Fruit fly (Drosophila melanogaster): ENCODE data around the gene kuk.
A peak's percentile ranks its signal among the peaks of the same experiment; 100 is the strongest.

Gene kuk

DNA sequence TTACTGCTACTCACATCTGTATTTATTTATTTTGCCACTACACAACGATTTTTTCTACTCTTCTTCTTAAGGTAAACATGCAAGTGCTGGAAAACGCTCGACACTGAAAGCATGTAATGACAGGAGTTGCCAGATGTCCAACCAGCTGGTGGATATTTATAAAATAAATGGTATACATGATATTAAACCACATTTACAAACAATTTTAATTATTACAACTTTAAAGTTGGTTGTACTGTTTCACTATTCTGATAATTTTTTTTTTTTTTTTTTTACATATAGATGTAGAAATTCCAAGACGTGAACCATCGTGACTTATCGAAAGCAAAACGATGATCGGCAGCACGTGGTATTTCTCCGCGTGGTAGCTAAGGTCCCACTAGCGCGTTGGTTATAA is at the start of gene kuk, which contains the start of gene Keap1 (continued):
- TF ChIP-seq jumu (GFP tag; optimal IDR thresholded peaks at IDR 0.05) (peak; percentile 21), CG15601 (tag; optimal IDR thresholded peaks at IDR 0.05) (peak; percentile 1), Sry-δ (GFP tag; optimal IDR thresholded peaks at IDR 0.05) (peak; percentile 73), HLH4C (GFP tag; IDR thresholded peaks at IDR 0.05; ENCODE audit: partially characterized antibody) (peak; percentile 64), CG34224 (GFP tag; IDR thresholded peaks at IDR 0.05; ENCODE audit: partially characterized antibody) (peak; percentile 53), CG30403 (GFP tag; optimal IDR thresholded peaks at IDR 0.05) (peak; percentile 73), Ptx1 (GFP tag; IDR thresholded peaks at IDR 0.05) (peak; percentile 61), Sox100B (GFP tag; optimal IDR thresholded peaks at IDR 0.05) (no peak), CG17829 (tag; optimal IDR thresholded peaks at IDR 0.05) (peak; percentile 43), lab (GFP tag; optimal IDR thresholded peaks at IDR 0.05) (peak; percentile 67), CG3407 (GFP tag; optimal IDR thresholded peaks at IDR 0.05) (peak; percentile 36), pnt (GFP tag; optimal IDR thresholded peaks at IDR 0.05) (no peak), ken (GFP tag; IDR thresholded peaks at IDR 0.05) (peak; percentile 80), pfk (GFP tag; optimal IDR thresholded peaks at IDR 0.05) (peak; percentile 29), CG1602 (GFP tag; optimal IDR thresholded peaks at IDR 0.05) (peak; percentile 59), CG12299 (tag; optimal IDR thresholded peaks at IDR 0.05) (no peak), caup (GFP tag; optimal IDR thresholded peaks at IDR 0.05; ENCODE audit: severe bottlenecking) (peak; percentile 59), CG12769 (tag; optimal IDR thresholded peaks at IDR 0.05) (no peak), pros (GFP tag; optimal IDR thresholded peaks at IDR 0.05) (no peak), Ets97D (GFP tag; optimal IDR thresholded peaks at IDR 0.05) (peak; percentile 90), CG13775 (GFP tag; optimal IDR thresholded peaks at IDR 0.05) (peak; percentile 53), CG4617 (GFP tag; optimal IDR thresholded peaks at IDR 0.05; ENCODE audit: borderline replicate concordance) (peak; percentile 86), CG8290 (GFP tag; optimal IDR thresholded peaks at IDR 0.05) (no peak), CG8290 (tag; optimal IDR thresholded peaks at IDR 0.05) (peak in 1 of 2 experiments; percentile 57), ci (GFP tag; IDR thresholded peaks at IDR 0.05) (peak; percentile 64), ap (GFP tag; IDR thresholded peaks at IDR 0.05) (peak; percentile 42; the same call in 1 of the 2 replicates), Hmr (GFP tag; optimal IDR thresholded peaks at IDR 0.05) (peak; percentile 79), kay (GFP tag; optimal IDR thresholded peaks at IDR 0.05) (no peak), bsh (GFP tag; optimal IDR thresholded peaks at IDR 0.05) (peak in 1 of 2 experiments; percentile 24), gsb (GFP tag; IDR thresholded peaks at IDR 0.05) (no peak), ab (GFP tag; optimal IDR thresholded peaks at IDR 0.05) (no peak), MBD-R2 (GFP tag; IDR thresholded peaks at IDR 0.05) (peak; percentile 42), salm (tag; optimal IDR thresholded peaks at IDR 0.05) (no peak), Oli (tag; optimal IDR thresholded peaks at IDR 0.05) (peak; percentile 3), br (optimal IDR thresholded peaks at IDR 0.05) (no peak), sim (GFP tag; IDR thresholded peaks at IDR 0.05) (no peak), Fer3 (tag; optimal IDR thresholded peaks at IDR 0.05) (peak; percentile 34), CG3995 (GFP tag; optimal IDR thresholded peaks at IDR 0.05) (peak; percentile 44), eve (GFP tag; optimal IDR thresholded peaks at IDR 0.05) (no peak), CG4424 (GFP tag; optimal IDR thresholded peaks at IDR 0.05) (peak; percentile 30), gro (GFP tag; optimal IDR thresholded peaks at IDR 0.05) (peak; percentile 60), CG8924 (tag; optimal IDR thresholded peaks at IDR 0.05) (no peak), phol (tag; optimal IDR thresholded peaks at IDR 0.05) (peak; percentile 25), btn (GFP tag; optimal IDR thresholded peaks at IDR 0.05) (no peak), D19B (GFP tag; optimal IDR thresholded peaks at IDR 0.05) (peak; percentile 50), dati (GFP tag; IDR thresholded peaks at IDR 0.05) (no peak), CG1529 (GFP tag; optimal IDR thresholded peaks at IDR 0.05) (no peak), CG3281 (GFP tag; optimal IDR thresholded peaks at IDR 0.05) (no peak), jigr1 (GFP tag; IDR thresholded peaks at IDR 0.05) (no peak), CG32767 (GFP tag; IDR thresholded peaks at IDR 0.05) (no peak), Asciz (GFP tag; optimal IDR thresholded peaks at IDR 0.05) (peak; percentile 48), CG2202 (tag; optimal IDR thresholded peaks at IDR 0.05) (no peak)

Data from whole organism, embryonic.